Worm (Caenorhabditis elegans) whole organism, late embryonic: ENCODE results near the gene T28A8.6.

ENCODE experiments used
- lin-11 ChIP-seq: fragments of 200-800 bp; sonication (Bioruptor generic); optimal IDR thresholded peaks from 2 replicates; lab custom pipeline; 2018; ENCODE audit warnings: mild to moderate bottlenecking, missing genetic modification characterization, missing compliant biosample characterization
- pqm-1 ChIP-seq: sonication (generic microtip); optimal IDR thresholded peaks from 2 replicates; lab custom pipeline; 2016; ENCODE audit warnings: missing genetic modification characterization, missing compliant biosample characterization

- TF ChIP-seq lin-11 (no peak), pqm-1 (tag; lab: Kevin White, UChicago) (no peak)
These were observed 29.7 kb downstream of the T28A8.6 start for ce11 chrIII:13528513-13529249.
